Fruit fly (Drosophila melanogaster): ENCODE data around the gene CG13793.

DNA sequence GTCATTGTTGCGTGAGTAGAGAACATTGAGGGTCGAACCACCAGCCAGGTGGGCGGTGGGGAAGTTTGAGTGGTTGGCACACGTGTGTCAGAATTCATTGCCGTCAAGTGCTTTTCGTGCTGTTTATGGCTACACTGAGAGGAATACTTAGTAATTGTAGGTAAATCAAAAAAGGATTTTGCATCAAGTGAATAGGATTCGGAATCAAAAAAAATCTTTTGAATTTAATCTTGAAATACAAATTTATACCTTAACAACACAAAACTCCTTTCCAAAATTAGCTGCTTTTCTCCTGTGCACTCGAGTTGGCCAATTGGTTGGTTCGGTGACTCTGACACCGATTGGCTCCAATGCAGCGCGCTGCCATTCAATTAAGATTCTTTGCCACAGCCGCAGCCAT lies 35.3 kb upstream of the CG13793 start:
- TF ChIP-seq CG14711 (tag; optimal IDR thresholded peaks at IDR 0.05) (no peak), CG5204 (GFP tag; optimal IDR thresholded peaks at IDR 0.05) (no peak), cic (GFP tag; optimal IDR thresholded peaks at IDR 0.05) (no peak)
